Worm (Caenorhabditis elegans): ENCODE data around the gene C09G5.13.

- TF ChIP-seq unc-39 (tag; optimal IDR thresholded peaks at IDR 0.05) = no peak
- TF ChIP-seq mdl-1 (tag; optimal IDR thresholded peaks at IDR 0.05) = no peak
- TF ChIP-seq zag-1 (tag; optimal IDR thresholded peaks at IDR 0.05) = no peak
- TF ChIP-seq unc-62 (GFP tag; optimal IDR thresholded peaks at IDR 0.05) = no peak
- no peak for TF ChIP-seq aly-2 (tag; optimal IDR thresholded peaks at IDR 0.05)
- no peak for TF ChIP-seq ceh-82 (tag; optimal IDR thresholded peaks at IDR 0.05)
- no peak for TF ChIP-seq skn-1 (tag; optimal IDR thresholded peaks at IDR 0.05)
- no peak for TF ChIP-seq ztf-11 (tag; optimal IDR thresholded peaks at IDR 0.05)
- no peak for TF ChIP-seq nhr-25 (tag; optimal IDR thresholded peaks at IDR 0.05)
- no peak for TF ChIP-seq ztf-1 (GFP tag; conservative IDR thresholded peaks at IDR 0.05)
- no peak for TF ChIP-seq ama-1 (optimal IDR thresholded peaks at IDR 0.05)
- TF ChIP-seq nhr-11 (tag; optimal IDR thresholded peaks at IDR 0.05) = no peak
- TF ChIP-seq snpc-4 (tag; optimal IDR thresholded peaks at IDR 0.05) = no peak
- TF ChIP-seq lin-39 (tag; optimal IDR thresholded peaks at IDR 0.05) = no peak
Measured at ce11 chrII:10755455-10755854, 38.2 kb downstream of the C09G5.13 start.

All from whole organism, L2 larva.